Worm (Caenorhabditis elegans) whole organism, L4/young adult: ENCODE results near the gene gcy-4.

ENCODE experiments used
- dao-5 ChIP-seq: sonication (generic microtip); optimal IDR thresholded peaks from 2 replicates; lab custom pipeline; 2016; ENCODE audit warnings: missing genotype, missing genetic modification characterization, moderate library complexity, missing compliant biosample characterization
- him-1 ChIP-seq: sonication (generic microtip); optimal IDR thresholded peaks from 2 replicates; lab custom pipeline; 2016; ENCODE audit warnings: missing genotype, missing genetic modification reagents, missing genetic modification characterization, missing compliant biosample characterization

ce11 chrII:10281674-10282073 lies 27.0 kb downstream of the gcy-4 start:
- TF ChIP-seq dao-5 (tag; lab: Kevin White, UChicago): no peak
- no peak for TF ChIP-seq him-1 (tag; lab: Kevin White, UChicago)
